Worm (Caenorhabditis elegans) whole organism, midembryonic: ENCODE results near the gene C50F4.16.

Experiments
- T22C8.4 ChIP-seq: fragments of 200-800 bp; sonication (Bioruptor generic); IDR thresholded peaks from 2 replicates; pipeline ENCODE4 v1.3.6; 2022; ENCODE audit warnings: missing genetic modification characterization, missing compliant biosample characterization
- cog-1 ChIP-seq: sonication (generic microtip); optimal IDR thresholded peaks from 2 replicates; lab custom pipeline; 2016; ENCODE audit warnings: missing genetic modification characterization, missing compliant biosample characterization
- ref-1 ChIP-seq: fragments of 200-800 bp; sonication (Bioruptor generic); conservative IDR thresholded peaks from 2 replicates; pipeline ENCODE4 v1.3.6; 2022; ENCODE audit warnings: missing genetic modification reagents, missing genetic modification characterization, missing compliant biosample characterization

ce11 chrV:9563585-9563984 lies 22.2 kb upstream of the C50F4.16 start:
- no peak for TF ChIP-seq cog-1 (tag; lab: Kevin White, UChicago)
- TF ChIP-seq T22C8.4 (GFP tag; lab: Robert Waterston, UW): no peak
- no peak for TF ChIP-seq ref-1 (GFP tag; lab: Robert Waterston, UW)
